Worm (Caenorhabditis elegans): ENCODE results near the gene Y116A8C.467.

Gene Y116A8C.467

DNA sequence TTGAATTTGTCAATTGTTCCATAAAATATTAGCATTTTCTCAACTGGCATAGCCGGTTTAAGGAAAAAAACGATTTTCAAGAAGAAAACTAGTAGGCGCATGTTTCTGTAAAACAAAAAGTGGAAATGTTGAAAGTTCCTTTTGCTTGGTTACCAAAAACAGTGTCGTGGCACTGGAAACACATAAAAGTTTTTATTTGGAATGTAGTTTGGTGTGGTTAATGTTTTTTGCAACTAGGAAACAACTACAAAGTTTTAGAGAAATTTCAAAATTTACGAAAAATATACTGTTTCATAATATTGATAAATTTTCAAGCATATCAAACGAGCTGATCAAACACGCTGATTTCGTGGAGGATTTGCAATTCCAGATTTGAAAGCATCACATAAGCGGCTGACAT lies 17.9 kb downstream of the Y116A8C.467 start, which contains the start of gene clec-195:
Gene clec-195, minus strand, starts transcription at position 101 of the 400 bp plus-strand sequence.
- no peak for TF ChIP-seq tbx-11 (GFP tag; IDR thresholded peaks at IDR 0.05)
- TF ChIP-seq scrt-1 (GFP tag; IDR thresholded peaks at IDR 0.05) = no peak
- TF ChIP-seq F13C5.2 (tag; optimal IDR thresholded peaks at IDR 0.05) = no peak
- TF ChIP-seq ceh-13 (GFP tag; optimal IDR thresholded peaks at IDR 0.05) = no peak
- TF ChIP-seq ama-1 (optimal IDR thresholded peaks at IDR 0.05) = no peak
- no peak for TF ChIP-seq tbx-37 (GFP tag; conservative IDR thresholded peaks at IDR 0.05)
- TF ChIP-seq aly-1 (tag; optimal IDR thresholded peaks at IDR 0.05) = no peak
- TF ChIP-seq pes-1 (GFP tag; IDR thresholded peaks at IDR 0.05) = no peak
- no peak for TF ChIP-seq hmbx-1 (tag; optimal IDR thresholded peaks at IDR 0.05)
- TF ChIP-seq sea-1 (GFP tag; conservative IDR thresholded peaks at IDR 0.05) = no peak
- no peak for TF ChIP-seq ceh-36 (tag; optimal IDR thresholded peaks at IDR 0.05)
- no peak for TF ChIP-seq ets-7 (tag; optimal IDR thresholded peaks at IDR 0.05)
- no peak for TF ChIP-seq tra-4 (tag; optimal IDR thresholded peaks at IDR 0.05)
- no peak for TF ChIP-seq hmg-4 (GFP tag; optimal IDR thresholded peaks at IDR 0.05)
- TF ChIP-seq hnd-1 (tag; optimal IDR thresholded peaks at IDR 0.05) = no peak
- no peak for TF ChIP-seq B0310.2 (tag; optimal IDR thresholded peaks at IDR 0.05)
- no peak for TF ChIP-seq flt-1 (GFP tag; IDR thresholded peaks at IDR 0.05)

DNA sequence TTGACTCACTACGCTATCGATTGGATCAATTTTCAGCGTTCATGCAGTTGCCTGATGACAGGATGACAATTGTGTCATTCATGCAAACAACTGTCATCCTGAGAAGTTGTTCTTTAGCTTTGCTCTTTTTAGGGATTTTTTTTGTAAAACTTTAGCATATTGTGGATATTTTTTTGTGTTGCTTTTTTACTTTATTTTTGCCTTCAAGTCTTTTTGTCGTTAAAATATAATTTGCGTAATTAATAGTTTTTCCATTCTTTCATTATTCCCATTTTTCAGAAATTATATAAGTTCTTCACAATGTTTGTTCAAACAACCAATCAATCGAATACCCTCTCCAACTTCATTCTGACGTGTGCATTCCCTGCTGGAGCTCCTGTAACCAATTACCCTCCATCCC lies 23.0 kb downstream of the Y116A8C.467 start, which contains the start of gene Y116A8C.20:
Gene Y116A8C.20, plus strand, starts transcription at position 301 of the 400 bp plus-strand sequence.
- no peak for TF ChIP-seq tbx-11 (GFP tag; IDR thresholded peaks at IDR 0.05)
- TF ChIP-seq ceh-13 (GFP tag; optimal IDR thresholded peaks at IDR 0.05) = no peak
- no peak for TF ChIP-seq scrt-1 (GFP tag; IDR thresholded peaks at IDR 0.05)
- no peak for TF ChIP-seq F13C5.2 (tag; optimal IDR thresholded peaks at IDR 0.05)
- no peak for TF ChIP-seq tra-4 (tag; optimal IDR thresholded peaks at IDR 0.05)
- TF ChIP-seq pes-1 (GFP tag; IDR thresholded peaks at IDR 0.05) = no peak
- TF ChIP-seq hmbx-1 (tag; optimal IDR thresholded peaks at IDR 0.05) = no peak
- no peak for TF ChIP-seq hnd-1 (tag; optimal IDR thresholded peaks at IDR 0.05)
- TF ChIP-seq ceh-36 (tag; optimal IDR thresholded peaks at IDR 0.05) = no peak
- no peak for TF ChIP-seq B0310.2 (tag; optimal IDR thresholded peaks at IDR 0.05)
- TF ChIP-seq ets-7 (tag; optimal IDR thresholded peaks at IDR 0.05) = no peak
- TF ChIP-seq aly-1 (tag; optimal IDR thresholded peaks at IDR 0.05) = no peak
- no peak for TF ChIP-seq ama-1 (optimal IDR thresholded peaks at IDR 0.05)
- TF ChIP-seq flt-1 (GFP tag; IDR thresholded peaks at IDR 0.05) = no peak
- no peak for TF ChIP-seq sea-1 (GFP tag; conservative IDR thresholded peaks at IDR 0.05)
- TF ChIP-seq hmg-4 (GFP tag; optimal IDR thresholded peaks at IDR 0.05) = no peak
- TF ChIP-seq tbx-37 (GFP tag; conservative IDR thresholded peaks at IDR 0.05) = no peak

DNA sequence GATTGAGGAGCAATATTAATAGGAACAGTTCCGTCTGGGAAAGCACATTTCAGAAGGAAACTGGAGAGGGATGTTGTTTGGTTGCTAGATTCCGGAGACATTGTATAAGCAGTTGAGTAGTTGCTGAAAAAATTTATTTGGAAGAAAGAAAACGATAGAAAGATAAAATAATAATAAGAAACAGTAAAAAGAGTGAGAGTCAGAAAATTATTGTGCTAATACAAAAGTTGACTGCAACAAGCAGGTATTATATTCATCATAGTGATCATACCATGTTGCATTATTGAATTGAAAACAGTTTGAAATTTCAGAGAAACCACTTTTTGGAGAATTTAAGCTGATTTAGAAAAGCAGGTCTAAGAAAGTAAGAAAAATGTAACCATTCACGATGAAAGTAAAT lies 24.1 kb downstream of the Y116A8C.467 start, which contains the start of gene Y116A8C.19:
Gene Y116A8C.19, minus strand, starts transcription at position 101 of the 400 bp plus-strand sequence.
- no peak for TF ChIP-seq B0310.2 (tag; optimal IDR thresholded peaks at IDR 0.05)

DNA sequence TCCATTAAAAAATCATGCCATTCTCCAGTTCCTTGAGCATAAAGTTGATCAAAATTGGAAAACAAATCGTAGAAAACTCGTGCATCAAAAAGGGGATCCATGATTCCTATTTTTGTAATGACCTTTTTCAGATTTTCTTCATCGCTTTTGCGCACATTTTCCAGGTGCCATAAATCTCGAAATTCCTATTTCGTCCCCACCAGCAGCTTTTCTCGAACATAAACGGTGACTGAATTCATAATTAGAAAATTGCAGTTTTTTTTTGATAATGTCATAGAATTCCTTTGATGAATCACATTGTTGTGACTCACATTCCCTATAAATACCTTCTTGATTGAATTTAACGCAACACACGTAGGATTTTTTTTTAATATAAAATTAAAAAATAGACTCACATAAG lies 33.1 kb downstream of the Y116A8C.467 start, which contains the start of gene nhr-229:
Gene nhr-229, minus strand, starts transcription at position 101 of the 400 bp plus-strand sequence.
- TF ChIP-seq flt-1 (GFP tag; IDR thresholded peaks at IDR 0.05) = no peak
- no peak for TF ChIP-seq ets-7 (tag; optimal IDR thresholded peaks at IDR 0.05)
- TF ChIP-seq ceh-13 (GFP tag; optimal IDR thresholded peaks at IDR 0.05) = no peak
- no peak for TF ChIP-seq ama-1 (optimal IDR thresholded peaks at IDR 0.05)
- TF ChIP-seq pes-1 (GFP tag; IDR thresholded peaks at IDR 0.05) = no peak
- no peak for TF ChIP-seq scrt-1 (GFP tag; IDR thresholded peaks at IDR 0.05)
- no peak for TF ChIP-seq ceh-36 (tag; optimal IDR thresholded peaks at IDR 0.05)
- TF ChIP-seq tra-4 (tag; optimal IDR thresholded peaks at IDR 0.05) = no peak
- no peak for TF ChIP-seq aly-1 (tag; optimal IDR thresholded peaks at IDR 0.05)
- TF ChIP-seq F13C5.2 (tag; optimal IDR thresholded peaks at IDR 0.05) = no peak
- TF ChIP-seq hmbx-1 (tag; optimal IDR thresholded peaks at IDR 0.05) = no peak
- TF ChIP-seq hmg-4 (GFP tag; optimal IDR thresholded peaks at IDR 0.05) = no peak

DNA sequence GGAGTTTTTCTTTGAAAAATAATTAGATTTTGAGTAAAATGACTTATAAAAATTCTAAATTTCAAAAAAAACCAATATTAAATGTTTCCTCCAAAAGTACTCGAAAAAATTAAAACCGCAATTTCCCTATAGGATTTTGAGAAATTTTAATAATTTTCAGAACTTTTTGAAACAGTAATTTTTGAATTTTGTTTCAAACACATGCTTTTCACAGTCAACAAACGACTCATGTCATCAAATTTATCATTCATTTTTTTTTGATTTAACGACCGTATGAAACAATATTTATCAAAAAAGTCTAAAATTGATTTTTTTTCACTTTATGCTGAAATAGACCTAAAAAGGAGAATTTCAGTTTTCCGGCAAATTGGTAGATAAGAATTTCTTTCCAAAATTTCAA lies 37.0 kb downstream of the Y116A8C.467 start:
- TF ChIP-seq hmg-4 (GFP tag; optimal IDR thresholded peaks at IDR 0.05) (no peak), ceh-13 (GFP tag; optimal IDR thresholded peaks at IDR 0.05) (no peak), sea-1 (GFP tag; conservative IDR thresholded peaks at IDR 0.05) (no peak), flt-1 (GFP tag; IDR thresholded peaks at IDR 0.05) (no peak), aly-1 (tag; optimal IDR thresholded peaks at IDR 0.05) (no peak), B0310.2 (tag; optimal IDR thresholded peaks at IDR 0.05) (no peak), hnd-1 (tag; optimal IDR thresholded peaks at IDR 0.05) (no peak), ceh-36 (tag; optimal IDR thresholded peaks at IDR 0.05) (no peak), hmbx-1 (tag; optimal IDR thresholded peaks at IDR 0.05) (no peak), pes-1 (GFP tag; IDR thresholded peaks at IDR 0.05) (no peak), F13C5.2 (tag; optimal IDR thresholded peaks at IDR 0.05) (no peak), tra-4 (tag; optimal IDR thresholded peaks at IDR 0.05) (no peak), ama-1 (optimal IDR thresholded peaks at IDR 0.05) (no peak), tbx-37 (GFP tag; conservative IDR thresholded peaks at IDR 0.05) (no peak), tbx-11 (GFP tag; IDR thresholded peaks at IDR 0.05) (no peak)

DNA sequence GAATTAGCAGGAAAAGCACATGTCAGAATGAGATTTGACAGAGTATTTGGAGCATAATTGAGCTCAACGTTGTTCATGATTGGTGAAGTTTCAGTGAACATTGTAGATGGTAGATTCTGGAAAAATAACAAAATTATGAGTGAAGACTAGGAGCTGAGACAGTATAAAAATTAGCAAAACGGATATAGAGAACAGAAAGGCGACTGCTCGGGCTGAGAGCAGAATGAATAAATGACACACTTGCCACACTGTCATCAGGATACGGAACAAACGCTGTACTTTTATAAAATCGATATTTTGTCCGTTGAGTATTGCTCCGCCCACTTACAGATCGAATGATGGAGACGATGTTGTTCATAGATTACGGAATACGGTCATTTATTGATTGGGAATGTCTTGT lies 38.6 kb downstream of the Y116A8C.467 start, which contains the start of gene dct-13:
Gene dct-13, minus strand, starts transcription at position 101 of the 400 bp plus-strand sequence.
- TF ChIP-seq hnd-1 (tag; optimal IDR thresholded peaks at IDR 0.05) (no peak), flt-1 (GFP tag; IDR thresholded peaks at IDR 0.05) (no peak), F13C5.2 (tag; optimal IDR thresholded peaks at IDR 0.05) (no peak)

DNA sequence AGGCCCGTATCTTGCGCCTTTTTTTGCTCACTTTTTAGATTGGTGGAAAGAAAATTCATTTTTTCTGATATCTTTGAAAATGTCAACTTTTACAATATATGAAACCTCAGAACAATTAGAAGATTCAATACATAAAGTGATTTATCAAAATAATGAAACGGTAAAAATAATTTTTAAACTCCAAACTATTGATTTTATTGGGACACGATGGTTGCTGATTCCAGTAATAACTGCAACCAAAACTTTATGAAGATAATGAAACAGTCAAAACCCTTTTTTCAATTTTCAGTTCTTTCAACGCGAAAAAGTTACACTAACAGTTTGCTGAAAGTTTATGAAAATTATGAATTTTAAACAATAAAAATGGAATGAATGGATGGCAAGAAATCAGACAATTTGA lies 42.6 kb downstream of the Y116A8C.467 start:
- TF ChIP-seq ama-1 (optimal IDR thresholded peaks at IDR 0.05) (no peak), hnd-1 (tag; optimal IDR thresholded peaks at IDR 0.05) (no peak), aly-1 (tag; optimal IDR thresholded peaks at IDR 0.05) (no peak), scrt-1 (GFP tag; IDR thresholded peaks at IDR 0.05) (no peak), tbx-11 (GFP tag; IDR thresholded peaks at IDR 0.05) (no peak), tbx-37 (GFP tag; conservative IDR thresholded peaks at IDR 0.05) (no peak), ceh-36 (tag; optimal IDR thresholded peaks at IDR 0.05) (no peak), F13C5.2 (tag; optimal IDR thresholded peaks at IDR 0.05) (no peak), flt-1 (GFP tag; IDR thresholded peaks at IDR 0.05) (no peak), pes-1 (GFP tag; IDR thresholded peaks at IDR 0.05) (no peak), hmg-4 (GFP tag; optimal IDR thresholded peaks at IDR 0.05) (no peak), tra-4 (tag; optimal IDR thresholded peaks at IDR 0.05) (no peak), B0310.2 (tag; optimal IDR thresholded peaks at IDR 0.05) (no peak)
